Fruit fly (Drosophila melanogaster): ENCODE results near the gene hid.
A peak's percentile ranks its signal among the peaks of the same experiment; 100 is the strongest.

hid gene

DNA sequence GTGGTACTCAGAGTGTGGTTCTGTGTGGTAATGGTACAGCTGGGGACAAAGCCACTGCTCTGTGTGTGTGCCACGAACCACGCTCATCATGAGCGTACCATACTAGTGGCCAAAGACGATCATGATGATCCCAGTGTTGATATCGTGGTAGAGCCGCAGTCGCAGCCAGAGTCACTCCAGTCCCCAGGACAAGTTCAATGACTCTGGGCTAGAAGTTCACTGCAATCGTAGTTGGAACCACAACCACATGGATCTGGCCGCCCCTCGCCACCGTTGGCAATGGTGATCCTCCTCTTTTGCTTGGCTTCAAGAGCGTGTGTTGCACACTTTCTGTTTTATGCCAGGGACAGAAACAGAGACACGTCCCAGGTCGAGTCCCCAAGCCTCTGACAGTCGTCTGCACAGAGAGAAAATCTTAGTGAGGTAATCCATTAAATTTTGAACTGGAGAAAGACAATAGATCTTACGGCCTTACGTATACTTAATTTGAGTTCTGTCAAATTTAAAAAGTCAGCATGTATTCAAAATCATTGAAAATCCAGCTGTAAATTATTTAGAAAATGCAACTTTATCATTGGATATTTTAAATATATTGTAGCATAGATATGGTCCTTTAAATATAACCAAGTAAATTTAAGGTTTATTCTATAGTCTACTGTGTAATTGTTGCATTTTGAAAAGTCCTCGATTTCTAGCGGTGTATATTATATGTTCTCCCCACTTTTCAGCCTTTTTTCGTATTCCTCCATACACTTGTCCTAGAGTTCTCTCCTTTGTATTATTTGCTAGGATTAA lies 46.7 kb upstream of the hid start:
- peak; percentile 0 for TF ChIP-seq phol (tag; optimal IDR thresholded peaks at IDR 0.05)
- peak in 1 of 3 experiments; percentile 31 for TF ChIP-seq lola (GFP tag; optimal IDR thresholded peaks at IDR 0.05)
- TF ChIP-seq Ets65A (GFP tag): peak; percentile 49
- peak; percentile 52 for TF ChIP-seq CG18262 (tag; optimal IDR thresholded peaks at IDR 0.05)
- TF ChIP-seq dmrt11E (tag; optimal IDR thresholded peaks at IDR 0.05): peak; percentile 56
- TF ChIP-seq CG17361 (GFP tag; IDR thresholded peaks at IDR 0.05): peak; percentile 34; the same call in 1 of the 3 replicates
- TF ChIP-seq CG6689 (GFP tag; IDR thresholded peaks at IDR 0.05): 0 out of 2 replicates have a peak, but pooled peaks have one; percentile 17
- TF ChIP-seq bsh (GFP tag; optimal IDR thresholded peaks at IDR 0.05): peak in 1 of 2 experiments; percentile 89
- peak; percentile 8 for TF ChIP-seq zf30C (GFP tag; optimal IDR thresholded peaks at IDR 0.05)
- TF ChIP-seq jigr1 (GFP tag; IDR thresholded peaks at IDR 0.05): 0 out of 3 replicates have a peak, but pooled peaks have one; percentile 27
- peak; percentile 27 for TF ChIP-seq gem (tag; optimal IDR thresholded peaks at IDR 0.05)
- TF ChIP-seq CG4404 (GFP tag; IDR thresholded peaks at IDR 0.05): 0 out of 2 replicates have a peak, but pooled peaks have one; percentile 25
- TF ChIP-seq CG8388 (GFP tag; optimal IDR thresholded peaks at IDR 0.05): no peak
- TF ChIP-seq abd-A (tag; optimal IDR thresholded peaks at IDR 0.05): no peak
- TF ChIP-seq nom (GFP tag; optimal IDR thresholded peaks at IDR 0.05): peak; percentile 86
- no peak for TF ChIP-seq Oli (tag; optimal IDR thresholded peaks at IDR 0.05)
- peak; percentile 46 for TF ChIP-seq CG10979 (tag; optimal IDR thresholded peaks at IDR 0.05)
- no peak for TF ChIP-seq pfk (GFP tag; optimal IDR thresholded peaks at IDR 0.05)
- peak; percentile 58 for TF ChIP-seq Drgx (GFP tag; IDR thresholded peaks at IDR 0.05)
- TF ChIP-seq gsb (GFP tag; IDR thresholded peaks at IDR 0.05): no peak
- peak; percentile 68 for TF ChIP-seq sens (GFP tag)
- no peak for TF ChIP-seq ara (GFP tag; IDR thresholded peaks at IDR 0.05)
- peak; percentile 73 for TF ChIP-seq CG15696 (tag; optimal IDR thresholded peaks at IDR 0.05)
- peak; percentile 55 for TF ChIP-seq CG2712 (tag; optimal IDR thresholded peaks at IDR 0.05)
- TF ChIP-seq CG9727 (GFP tag; optimal IDR thresholded peaks at IDR 0.05): peak; percentile 30

DNA sequence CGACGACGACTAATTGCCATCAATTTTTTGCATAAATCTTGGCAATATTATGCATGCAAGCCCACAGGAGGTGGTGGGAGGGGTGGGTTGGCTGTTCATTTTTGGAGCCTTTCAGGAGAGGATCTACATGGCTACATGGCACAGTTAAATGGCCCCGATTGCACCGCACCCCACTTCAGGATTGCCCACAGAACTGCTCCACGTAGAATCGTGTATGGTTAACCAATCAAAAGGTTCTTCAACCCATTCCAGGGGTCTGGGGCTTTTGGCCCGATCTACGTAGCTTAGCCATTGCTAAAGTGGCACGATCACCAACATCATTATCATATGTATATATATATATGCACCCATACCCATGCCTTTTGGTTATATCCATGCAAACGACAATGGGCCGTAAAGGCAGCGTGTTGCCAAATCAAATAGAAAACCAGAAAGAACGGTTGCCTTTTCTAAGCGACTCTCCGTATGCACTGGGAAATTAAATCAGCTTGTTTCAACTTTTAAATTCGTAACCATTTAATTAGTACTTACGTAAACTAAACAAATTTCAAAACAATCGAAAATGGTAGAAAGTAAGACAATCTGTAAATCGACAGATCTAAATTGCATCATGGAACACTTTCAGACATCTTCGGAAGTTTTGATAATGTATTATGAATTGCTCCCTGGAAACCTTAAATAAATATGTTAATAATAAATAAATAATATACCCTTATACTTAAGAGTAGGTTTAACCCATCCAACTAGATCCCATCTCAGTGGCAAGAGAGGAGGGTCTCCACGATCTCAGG lies 45.8 kb upstream of the hid start:
- TF ChIP-seq bsh (GFP tag; optimal IDR thresholded peaks at IDR 0.05) (peak in 1 of 2 experiments; percentile 47), lov (optimal IDR thresholded peaks at IDR 0.05) (no peak), lov (GFP tag; IDR thresholded peaks at IDR 0.05) (no peak), CG11560 (tag; IDR thresholded peaks at IDR 0.05) (0 out of 3 replicates have a peak, but pooled peaks have one; percentile 17), pzg (GFP tag; optimal IDR thresholded peaks at IDR 0.05) (no peak), otp (GFP tag; IDR thresholded peaks at IDR 0.05) (no peak)

DNA sequence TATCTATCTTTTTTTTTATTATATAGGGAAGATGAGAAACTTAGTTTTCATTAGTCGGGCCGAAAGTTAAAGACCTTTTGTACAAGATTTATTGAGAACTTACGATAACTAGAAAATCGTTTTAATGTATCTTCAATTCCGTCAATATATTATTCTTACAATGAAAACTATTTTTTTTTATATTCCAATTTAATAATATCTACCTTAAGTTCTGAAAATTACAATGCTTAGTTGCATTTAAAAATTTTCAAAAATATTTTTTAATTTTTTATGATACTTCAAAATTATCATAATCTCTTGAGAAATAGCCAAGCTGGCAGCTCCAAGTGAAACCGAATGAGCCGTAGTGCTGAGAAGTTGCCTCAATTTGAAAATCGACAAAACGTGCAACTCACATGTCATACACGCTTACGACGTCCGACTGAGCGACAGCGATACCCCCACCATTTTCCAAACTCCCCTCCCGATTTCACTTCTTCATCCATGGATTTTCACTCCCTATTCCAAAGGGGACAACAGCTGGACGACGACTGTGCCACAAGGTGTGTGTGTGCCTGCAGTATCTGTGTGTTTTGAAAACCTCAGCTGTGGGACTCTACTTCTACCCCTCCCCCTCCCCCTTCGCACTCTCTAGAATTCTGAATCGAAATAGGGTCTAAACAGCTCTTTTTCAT lies 43.6 kb upstream of the hid start:
- TF ChIP-seq bsh (GFP tag; optimal IDR thresholded peaks at IDR 0.05) (peak in 1 of 2 experiments; percentile 1), HLHmδ (GFP tag; optimal IDR thresholded peaks at IDR 0.05) (peak; percentile 19), mam (GFP tag; optimal IDR thresholded peaks at IDR 0.05) (no peak), CG14014 (GFP tag; IDR thresholded peaks at IDR 0.05) (no peak), mld (GFP tag; IDR thresholded peaks at IDR 0.05; ENCODE audit: partially characterized antibody) (no peak), CG7556 (GFP tag; optimal IDR thresholded peaks at IDR 0.05) (peak; percentile 4), dati (GFP tag; IDR thresholded peaks at IDR 0.05) (no peak), CG10462 (GFP tag; optimal IDR thresholded peaks at IDR 0.05) (no peak), exex (tag; optimal IDR thresholded peaks at IDR 0.05) (no peak), CG7928 (GFP tag; optimal IDR thresholded peaks at IDR 0.05) (no peak), GATAe (GFP tag; conservative IDR thresholded peaks at IDR 0.05) (no peak), ssp (GFP tag; IDR thresholded peaks at IDR 0.05) (no peak), CG9727 (GFP tag; optimal IDR thresholded peaks at IDR 0.05) (peak; percentile 29), CG12236 (GFP tag; optimal IDR thresholded peaks at IDR 0.05) (no peak), CG17328 (GFP tag; IDR thresholded peaks at IDR 0.05) (no peak), kni (GFP tag; optimal IDR thresholded peaks at IDR 0.05) (peak; percentile 7)

All from whole organism, embryonic.